Worm (Caenorhabditis elegans): Measurements from ENCODE around the gene tars-1.
"Not testable (repeated sequence)": the region's sequence is repeated elsewhere in the genome, so short reads cannot be mapped to it uniquely, and the experiment has no call there.

Gene tars-1

DNA sequence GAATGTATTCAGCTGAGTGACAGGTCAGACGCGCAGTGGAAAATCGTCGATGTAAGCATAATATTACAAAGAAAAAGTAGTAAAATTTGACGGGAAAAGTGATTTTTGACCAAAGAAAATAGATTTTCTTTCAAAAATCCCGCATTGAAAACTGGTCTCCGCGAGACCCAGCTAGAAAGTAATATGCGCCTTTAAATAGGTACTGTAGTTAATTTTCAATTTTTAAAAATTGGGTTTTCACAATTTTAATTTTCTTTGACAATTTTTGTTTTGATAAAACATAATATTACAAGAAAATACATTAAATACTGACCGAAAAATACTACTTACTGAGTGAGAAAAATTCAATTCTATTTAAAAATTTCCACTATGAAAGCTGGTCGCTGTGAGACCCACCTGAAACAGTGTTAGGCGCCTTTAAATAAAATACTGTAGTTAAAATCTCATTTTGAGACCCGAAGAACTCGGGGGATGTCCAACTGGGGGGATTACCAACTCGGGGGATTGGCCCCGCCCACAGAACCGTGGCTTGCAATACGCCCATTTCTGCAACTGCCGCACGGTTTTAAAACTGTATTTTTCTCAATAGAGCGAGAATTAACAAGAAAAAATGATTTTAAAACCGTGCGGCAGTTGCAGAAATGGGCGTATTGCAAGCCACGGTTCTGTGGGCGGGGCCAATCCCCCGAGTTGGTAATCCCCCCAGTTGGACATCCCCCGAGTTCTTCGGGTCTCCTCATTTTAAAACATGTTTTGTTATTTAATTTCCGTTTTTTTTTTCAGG lies at the start of gene tars-1:
Gene tars-1, minus strand, starts transcription at position 497 of the 784 bp plus-strand sequence.
- TF ChIP-seq snu-23 (GFP tag; optimal IDR thresholded peaks at IDR 0.05) (peak; percentile 6), lin-35 (GFP tag; optimal IDR thresholded peaks at IDR 0.05) (peak in 1 of 2 experiments; percentile 23), nhr-71 (tag; optimal IDR thresholded peaks at IDR 0.05) (peak; percentile 12), nhr-19 (GFP tag; conservative IDR thresholded peaks at IDR 0.05) (0 out of 2 replicates have a peak, but pooled peaks have one; percentile 11), efl-1 (GFP tag; optimal IDR thresholded peaks at IDR 0.05 in 1 of 2) (peak in 1 of 2 experiments; percentile 23), lsy-2 (tag; optimal IDR thresholded peaks at IDR 0.05) (peak in 1 of 2 experiments; percentile 14), nhr-90 (tag; optimal IDR thresholded peaks at IDR 0.05; ENCODE audit: poor library complexity) (peak; percentile 10)
- not testable (repeated sequence) for TF ChIP-seq efl-1 (optimal IDR thresholded peaks at IDR 0.05)

DNA sequence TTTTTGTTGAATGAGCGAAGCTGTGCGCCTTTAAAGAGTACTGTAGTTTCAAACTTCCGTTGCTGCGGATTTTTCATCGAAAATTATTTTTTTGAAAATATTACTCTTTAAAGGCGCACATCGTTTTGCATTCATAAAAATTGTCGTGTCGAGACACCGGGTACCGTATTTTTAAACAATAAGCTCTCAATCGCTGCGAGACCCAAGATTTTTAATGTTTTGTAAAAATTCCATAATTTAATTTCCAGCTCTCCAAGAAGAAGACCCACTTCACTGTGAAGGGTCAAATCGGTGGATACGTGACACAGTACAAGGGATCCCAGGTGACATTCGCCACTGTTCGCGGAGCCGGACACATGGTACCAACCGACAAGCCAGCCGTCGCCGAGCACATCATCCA lies 46.9 kb upstream of the tars-1 start:
- no peak for TF ChIP-seq blmp-1 (tag; optimal IDR thresholded peaks at IDR 0.05)
- TF ChIP-seq unc-30 (tag; optimal IDR thresholded peaks at IDR 0.05), result no peak
- no peak for TF ChIP-seq zip-4 (GFP tag; optimal IDR thresholded peaks at IDR 0.05)
- TF ChIP-seq ces-1 (GFP tag; optimal IDR thresholded peaks at IDR 0.05), result no peak
- TF ChIP-seq fkh-8 (tag; optimal IDR thresholded peaks at IDR 0.05), result no peak
- no peak for TF ChIP-seq egl-27 (tag; optimal IDR thresholded peaks at IDR 0.05)

DNA sequence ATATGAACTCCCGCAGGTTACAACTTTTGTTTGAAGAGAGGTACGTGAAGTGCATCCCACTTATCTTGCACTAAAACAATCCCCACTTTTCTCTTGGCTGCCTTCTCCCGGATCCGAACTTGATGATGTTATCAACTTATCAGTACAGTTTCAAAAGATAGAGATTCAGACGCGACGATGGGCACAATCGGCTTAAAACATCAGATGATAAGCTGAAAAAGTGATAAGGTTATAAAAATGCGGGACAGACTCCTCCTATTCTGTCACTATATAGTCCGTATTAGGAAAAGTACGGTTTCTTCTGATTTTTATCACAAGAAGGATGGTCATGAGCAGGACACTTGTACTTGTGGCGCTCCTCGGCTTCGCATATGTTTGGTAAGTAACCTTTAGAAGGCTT lies 43.7 kb upstream of the tars-1 start, which contains the start of gene ctsa-1.2:
Gene ctsa-1.2, plus strand, starts transcription at position 160 of the 400 bp plus-strand sequence.
- TF ChIP-seq lin-35 (GFP tag; optimal IDR thresholded peaks at IDR 0.05) (peak in 1 of 2 experiments; percentile 5), elt-2 (tag; optimal IDR thresholded peaks at IDR 0.05) (peak; percentile 92), pqm-1 (tag; optimal IDR thresholded peaks at IDR 0.05) (no peak)

DNA sequence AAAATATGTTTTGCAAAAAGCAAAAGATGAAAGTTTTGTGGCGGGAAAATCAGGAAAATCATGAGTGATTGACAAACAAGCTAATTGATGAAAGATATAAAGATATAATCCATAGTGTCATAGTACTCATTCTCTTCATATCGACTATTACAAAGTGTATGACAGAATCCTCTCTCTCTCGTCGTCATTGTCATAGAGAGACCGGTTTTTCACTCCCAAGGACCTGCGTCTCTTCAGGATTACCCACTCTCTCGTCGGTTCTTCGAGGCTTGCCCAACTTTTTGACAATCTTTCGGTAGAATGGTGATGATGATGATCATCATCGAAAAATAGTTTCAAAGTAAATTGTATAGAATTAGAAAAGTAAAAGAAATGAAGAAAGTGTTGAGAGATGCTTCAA lies 41.9 kb upstream of the tars-1 start:
- TF ChIP-seq ama-1 (optimal IDR thresholded peaks at IDR 0.05), result no peak
- TF ChIP-seq nhr-19 (GFP tag; conservative IDR thresholded peaks at IDR 0.05), result peak; percentile 41; the same call in 1 of the 2 replicates
- TF ChIP-seq xbp-1 (tag; optimal IDR thresholded peaks at IDR 0.05), result peak; percentile 20
- no peak for TF ChIP-seq nhr-84 (tag; optimal IDR thresholded peaks at IDR 0.05)
- peak; percentile 79 for TF ChIP-seq snu-23 (GFP tag; optimal IDR thresholded peaks at IDR 0.05)
- peak; percentile 5 to 33 for TF ChIP-seq efl-1 (optimal IDR thresholded peaks at IDR 0.05)
- peak in 1 of 2 experiments; percentile 91 for TF ChIP-seq efl-1 (GFP tag; optimal IDR thresholded peaks at IDR 0.05 in 1 of 2)
- TF ChIP-seq lir-3 (tag; optimal IDR thresholded peaks at IDR 0.05; ENCODE audit: poor library complexity), result peak; percentile 23
- no peak for TF ChIP-seq sup-37 (GFP tag; optimal IDR thresholded peaks at IDR 0.05)
- no peak for TF ChIP-seq fkh-4 (tag; optimal IDR thresholded peaks at IDR 0.05; ENCODE audit: borderline replicate concordance)
- no peak for TF ChIP-seq lin-15B (tag; optimal IDR thresholded peaks at IDR 0.05)
- TF ChIP-seq nhr-47 (tag; optimal IDR thresholded peaks at IDR 0.05), result peak; percentile 16
- TF ChIP-seq ztf-4 (tag; optimal IDR thresholded peaks at IDR 0.05), result peak; percentile 69
- TF ChIP-seq unc-86 (tag; optimal IDR thresholded peaks at IDR 0.05), result no peak
- TF ChIP-seq lin-14 (GFP tag; optimal IDR thresholded peaks at IDR 0.05), result peak; percentile 88
- no peak for TF ChIP-seq irx-1 (tag; optimal IDR thresholded peaks at IDR 0.05)
- TF ChIP-seq nhr-20 (tag; optimal IDR thresholded peaks at IDR 0.05), result peak; percentile 74
- TF ChIP-seq ces-1 (GFP tag; optimal IDR thresholded peaks at IDR 0.05), result no peak
- no peak for TF ChIP-seq pax-3 (tag; optimal IDR thresholded peaks at IDR 0.05)
- no peak for TF ChIP-seq unc-30 (tag; optimal IDR thresholded peaks at IDR 0.05)
- TF ChIP-seq mdl-1 (tag; optimal IDR thresholded peaks at IDR 0.05), result peak in 1 of 2 experiments; percentile 18
- peak; percentile 60 for TF ChIP-seq mep-1 (tag; optimal IDR thresholded peaks at IDR 0.05)
- TF ChIP-seq dpl-1 (GFP tag; optimal IDR thresholded peaks at IDR 0.05), result peak in 1 of 3 experiments; percentile 30
- no peak for TF ChIP-seq C04F5.9 (tag; optimal IDR thresholded peaks at IDR 0.05)
- TF ChIP-seq elt-3 (tag; optimal IDR thresholded peaks at IDR 0.05), result peak in 4 of 6 experiments; percentile 9 to 75 (median 52)
- no peak for TF ChIP-seq nhr-76 (tag; optimal IDR thresholded peaks at IDR 0.05)
- no peak for TF ChIP-seq nhr-237 (tag; optimal IDR thresholded peaks at IDR 0.05)
- TF ChIP-seq lsy-2 (tag; optimal IDR thresholded peaks at IDR 0.05), result peak; percentile 41 to 53
- TF ChIP-seq efl-3 (GFP tag; optimal IDR thresholded peaks at IDR 0.05), result no peak
- no peak for TF ChIP-seq isw-1 (GFP tag; IDR thresholded peaks at IDR 0.05)
- peak; percentile 62 for TF ChIP-seq nhr-90 (tag; optimal IDR thresholded peaks at IDR 0.05; ENCODE audit: poor library complexity)
- TF ChIP-seq egl-13 (tag; optimal IDR thresholded peaks at IDR 0.05), result no peak
- TF ChIP-seq aha-1 (tag; optimal IDR thresholded peaks at IDR 0.05), result no peak
- peak; percentile 96 for TF ChIP-seq grh-1 (GFP tag; IDR thresholded peaks at IDR 0.05)
- peak in 1 of 2 experiments; percentile 47 for TF ChIP-seq lin-35 (GFP tag; optimal IDR thresholded peaks at IDR 0.05)
- no peak for TF ChIP-seq mef-2 (tag; optimal IDR thresholded peaks at IDR 0.05)
